Fruit fly (Drosophila melanogaster): ENCODE measurements around the gene CG13926.

CG13926 gene

DNA sequence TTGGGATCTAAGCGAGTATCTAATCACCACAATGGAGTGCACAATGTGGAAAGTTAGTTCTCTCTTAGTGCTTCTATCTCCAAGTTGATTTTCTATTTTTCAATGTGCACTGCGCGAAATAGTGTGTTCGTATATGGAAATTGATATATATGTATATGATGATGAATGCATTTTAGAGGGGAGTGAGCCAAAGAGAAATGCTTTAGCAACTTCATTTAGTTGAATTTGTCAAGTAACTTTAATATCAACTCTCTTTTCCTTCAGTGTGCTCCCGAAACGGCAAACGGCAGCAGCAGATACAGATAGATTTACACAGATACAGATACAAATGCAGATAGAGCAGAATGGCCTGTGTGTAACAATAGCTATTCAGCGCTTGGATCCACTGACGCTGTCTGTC lies 34.0 kb downstream of the CG13926 start (continued):
- TF ChIP-seq E2f1 (GFP tag; IDR thresholded peaks at IDR 0.05) (peak; percentile 34; the same call in 1 of the 2 replicates), CG6654 (GFP tag; optimal IDR thresholded peaks at IDR 0.05) (no peak), kay (GFP tag; optimal IDR thresholded peaks at IDR 0.05) (peak; percentile 25), ab (GFP tag; optimal IDR thresholded peaks at IDR 0.05) (no peak), grn (GFP tag; optimal IDR thresholded peaks at IDR 0.05) (peak; percentile 7), CG10565 (GFP tag; optimal IDR thresholded peaks at IDR 0.05) (no peak), CG11247 (GFP tag; IDR thresholded peaks at IDR 0.05) (0 out of 2 replicates have a peak, but pooled peaks have one; percentile 42), CG33557 (GFP tag; optimal IDR thresholded peaks at IDR 0.05) (no peak), jing (GFP tag; optimal IDR thresholded peaks at IDR 0.05) (peak; percentile 63), CG3847 (GFP tag; IDR thresholded peaks at IDR 0.05) (peak; percentile 40; the same call in 1 of the 2 replicates), CG10462 (GFP tag; optimal IDR thresholded peaks at IDR 0.05) (peak; percentile 29), dm (GFP tag; optimal IDR thresholded peaks at IDR 0.05) (no peak), CG32532 (GFP tag; IDR thresholded peaks at IDR 0.05) (peak; percentile 49; the same call in 1 of the 2 replicates), sr (GFP tag; IDR thresholded peaks at IDR 0.05) (no peak), Atf6 (GFP tag; IDR thresholded peaks at IDR 0.05) (peak; percentile 36; the same call in 1 of the 2 replicates), ato (GFP tag; IDR thresholded peaks at IDR 0.05; ENCODE audit: partially characterized antibody) (no peak), stc (GFP tag; IDR thresholded peaks at IDR 0.05) (peak; percentile 58), z (GFP tag; IDR thresholded peaks at IDR 0.05) (0 out of 3 replicates have a peak, but pooled peaks have one; percentile 19), Blimp-1 (GFP tag; optimal IDR thresholded peaks at IDR 0.05) (peak; percentile 4), bsh (GFP tag; optimal IDR thresholded peaks at IDR 0.05) (peak; percentile 46 to 86), CG17361 (GFP tag; IDR thresholded peaks at IDR 0.05) (peak; percentile 50; the same call in 1 of the 3 replicates), wek (GFP tag; optimal IDR thresholded peaks at IDR 0.05) (no peak), Fer3 (tag; optimal IDR thresholded peaks at IDR 0.05) (peak; percentile 26), CG31441 (GFP tag; IDR thresholded peaks at IDR 0.05) (peak; percentile 77), CG15601 (tag; optimal IDR thresholded peaks at IDR 0.05) (peak; percentile 59), Hmr (GFP tag; optimal IDR thresholded peaks at IDR 0.05) (peak; percentile 7), ash1 (GFP tag; optimal IDR thresholded peaks at IDR 0.05) (no peak), bab2 (GFP tag; optimal IDR thresholded peaks at IDR 0.05) (peak; percentile 69), CG15514 (GFP tag; optimal IDR thresholded peaks at IDR 0.05) (no peak), Scr (GFP tag; IDR thresholded peaks at IDR 0.05; ENCODE audit: partially characterized antibody) (no peak), NfI (GFP tag; optimal IDR thresholded peaks at IDR 0.05) (peak; percentile 32), ken (GFP tag; IDR thresholded peaks at IDR 0.05) (peak; percentile 64; the same call in 2 of the 3 replicates), row (GFP tag; IDR thresholded peaks at IDR 0.05) (peak; percentile 68), CG12155 (GFP tag; optimal IDR thresholded peaks at IDR 0.05) (peak; percentile 46), ara (GFP tag; IDR thresholded peaks at IDR 0.05) (peak; percentile 74), tx (GFP tag; optimal IDR thresholded peaks at IDR 0.05) (peak; percentile 41), Hmx (GFP tag; optimal IDR thresholded peaks at IDR 0.05) (no peak), E2f2 (GFP tag; IDR thresholded peaks at IDR 0.05) (no peak), CG4282 (GFP tag; optimal IDR thresholded peaks at IDR 0.05) (no peak), zen2 (GFP tag; IDR thresholded peaks at IDR 0.05; ENCODE audit: partially characterized antibody) (no peak), Ptx1 (GFP tag; IDR thresholded peaks at IDR 0.05) (peak; percentile 66), CG14014 (GFP tag; IDR thresholded peaks at IDR 0.05) (peak; percentile 48; the same call in 1 of the 2 replicates), unpg (GFP tag; optimal IDR thresholded peaks at IDR 0.05) (peak; percentile 68), hbn (GFP tag; IDR thresholded peaks at IDR 0.05; ENCODE audit: partially characterized antibody) (no peak), CG5245 (GFP tag; optimal IDR thresholded peaks at IDR 0.05) (no peak), CG30431 (GFP tag; optimal IDR thresholded peaks at IDR 0.05) (peak; percentile 52), exex (tag; optimal IDR thresholded peaks at IDR 0.05) (no peak), CG13624 (GFP tag; optimal IDR thresholded peaks at IDR 0.05) (peak; percentile 55), CG15479 (GFP tag; optimal IDR thresholded peaks at IDR 0.05) (no peak), otp (GFP tag; IDR thresholded peaks at IDR 0.05) (peak; percentile 84), CG12104 (GFP tag; optimal IDR thresholded peaks at IDR 0.05) (no peak)
